Fruit fly (Drosophila melanogaster): Measurements from ENCODE around the gene CG16890.
A peak's percentile ranks its signal among the peaks of the same experiment; 100 is the strongest.

DNA sequence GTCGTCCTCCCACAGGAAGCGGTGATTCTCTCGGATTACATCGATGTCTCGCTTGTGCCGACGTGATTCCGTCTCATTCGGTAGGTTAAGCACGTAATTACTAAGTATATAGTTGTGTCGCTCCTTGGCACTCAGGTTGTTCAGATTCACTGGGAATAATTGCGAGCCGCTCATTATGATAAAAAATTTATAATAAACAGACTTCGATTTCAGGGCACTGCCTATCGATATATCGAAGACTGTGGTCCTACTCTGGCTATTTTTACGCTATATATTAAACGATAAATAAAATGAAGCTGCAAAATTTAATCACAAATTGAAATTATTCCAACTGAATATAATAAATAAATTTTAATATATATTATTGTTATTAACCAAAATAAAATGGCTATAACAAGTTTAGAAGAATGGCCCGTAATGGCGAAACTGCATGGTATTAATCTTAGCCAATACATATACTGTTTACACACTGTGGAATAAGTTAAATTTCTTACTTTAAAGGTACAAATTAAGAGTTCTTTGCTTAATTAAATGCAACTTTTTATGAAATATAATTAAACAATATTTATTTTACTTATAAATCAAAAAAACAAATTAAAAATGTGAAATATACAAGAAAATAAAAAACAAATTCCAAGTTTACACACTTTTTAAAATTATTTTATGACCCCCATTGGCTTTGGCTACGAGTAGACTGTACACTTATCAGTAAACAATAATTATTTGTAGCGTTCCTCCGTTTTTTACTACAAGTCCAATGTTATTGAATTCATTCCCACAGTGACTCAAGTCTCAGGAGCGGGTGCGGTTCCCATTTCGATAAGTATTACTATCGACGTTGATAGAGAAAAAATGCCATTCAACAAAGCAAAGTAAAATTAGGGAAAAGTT, 629 bp downstream of the CG16890 start, which contains the start of gene Eato:
- peak; percentile 15 for TF ChIP-seq CG34406 (GFP tag; optimal IDR thresholded peaks at IDR 0.05)
- TF ChIP-seq CG6808 (GFP tag; optimal IDR thresholded peaks at IDR 0.05) = no peak
- peak; percentile 34 for TF ChIP-seq cyc (GFP tag; optimal IDR thresholded peaks at IDR 0.05)
- TF ChIP-seq CG16779 (tag; optimal IDR thresholded peaks at IDR 0.05) = no peak
- TF ChIP-seq Met (GFP tag; optimal IDR thresholded peaks at IDR 0.05) = no peak
- TF ChIP-seq CG11762 (GFP tag; optimal IDR thresholded peaks at IDR 0.05; ENCODE audit: insufficient read depth) = no peak
- no peak for TF ChIP-seq pdm3 (GFP tag; optimal IDR thresholded peaks at IDR 0.05)
- no peak for TF ChIP-seq Blimp-1 (GFP tag; optimal IDR thresholded peaks at IDR 0.05)
- TF ChIP-seq CG1621 (tag; optimal IDR thresholded peaks at IDR 0.05) = no peak
- no peak for TF ChIP-seq Lpt (GFP tag; optimal IDR thresholded peaks at IDR 0.05)

Data from whole organism, prepupa.